Fruit fly (Drosophila melanogaster): ENCODE data around the gene CG7606.

The CG7606 gene

DNA sequence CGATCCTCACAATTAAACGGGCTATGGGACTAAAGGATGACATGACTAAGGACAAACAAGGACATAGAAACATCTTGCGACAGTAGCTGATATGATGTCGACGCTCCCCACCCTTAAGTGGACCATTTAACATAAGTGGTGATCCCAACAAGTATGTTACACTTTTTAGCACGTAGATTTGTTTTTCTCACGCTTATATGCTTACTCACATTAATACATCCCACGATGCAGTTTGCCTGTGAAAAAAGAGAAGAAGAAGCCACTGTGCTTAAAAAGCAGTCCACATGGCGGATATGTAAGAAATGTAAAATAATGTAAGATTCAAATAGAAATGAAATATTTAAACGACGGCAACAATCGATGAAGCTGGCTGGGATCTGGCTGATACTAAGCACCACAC lies 18.7 kb downstream of the CG7606 start:
- TF ChIP-seq dsx (GFP tag; optimal IDR thresholded peaks at IDR 0.05; ENCODE audit: poor library complexity, severe bottlenecking) (no peak), salr (GFP tag; optimal IDR thresholded peaks at IDR 0.05) (no peak), Ets96B (tag; optimal IDR thresholded peaks at IDR 0.05) (no peak), CG9139 (GFP tag; optimal IDR thresholded peaks at IDR 0.05) (no peak), CG10631 (GFP tag; optimal IDR thresholded peaks at IDR 0.05) (no peak), CG8632 (GFP tag; optimal IDR thresholded peaks at IDR 0.05) (no peak), dac (GFP tag; optimal IDR thresholded peaks at IDR 0.05) (no peak), pdm3 (GFP tag; optimal IDR thresholded peaks at IDR 0.05) (no peak), CG4318 (GFP tag; optimal IDR thresholded peaks at IDR 0.05) (no peak), spab (GFP tag; optimal IDR thresholded peaks at IDR 0.05) (no peak), CG11762 (GFP tag; optimal IDR thresholded peaks at IDR 0.05; ENCODE audit: insufficient read depth) (no peak), CG11294 (GFP tag; IDR thresholded peaks at IDR 0.05) (no peak), CG8319 (GFP tag; optimal IDR thresholded peaks at IDR 0.05) (no peak), Eip93F (GFP tag; optimal IDR thresholded peaks at IDR 0.05) (no peak), Eip78C (GFP tag) (no peak), Sox102F (GFP tag; optimal IDR thresholded peaks at IDR 0.05) (no peak)

DNA sequence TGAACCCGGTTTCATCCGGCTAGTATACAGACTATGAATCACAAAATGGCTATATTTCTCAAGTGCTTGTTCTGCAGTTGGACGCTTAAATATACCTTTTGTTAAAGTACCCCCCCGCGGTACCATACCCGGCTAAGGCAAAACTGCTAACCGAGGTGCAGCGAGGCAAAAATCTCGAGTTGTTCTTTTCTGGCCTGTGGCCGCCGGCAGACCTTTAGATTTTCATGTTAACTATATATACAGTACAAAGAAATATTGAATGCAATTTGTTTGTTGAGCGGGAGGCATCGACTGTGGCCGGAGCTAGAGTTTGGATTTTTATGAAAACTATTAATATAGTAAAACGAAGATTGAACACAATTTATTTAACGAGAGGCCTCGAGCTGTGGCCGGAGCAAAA lies 19.4 kb downstream of the CG7606 start:
- TF ChIP-seq CG15336 (GFP tag; IDR thresholded peaks at IDR 0.05) (0 out of 2 replicates have a peak, but pooled peaks have one; percentile 10), Eip78C (GFP tag) (no peak)

DNA sequence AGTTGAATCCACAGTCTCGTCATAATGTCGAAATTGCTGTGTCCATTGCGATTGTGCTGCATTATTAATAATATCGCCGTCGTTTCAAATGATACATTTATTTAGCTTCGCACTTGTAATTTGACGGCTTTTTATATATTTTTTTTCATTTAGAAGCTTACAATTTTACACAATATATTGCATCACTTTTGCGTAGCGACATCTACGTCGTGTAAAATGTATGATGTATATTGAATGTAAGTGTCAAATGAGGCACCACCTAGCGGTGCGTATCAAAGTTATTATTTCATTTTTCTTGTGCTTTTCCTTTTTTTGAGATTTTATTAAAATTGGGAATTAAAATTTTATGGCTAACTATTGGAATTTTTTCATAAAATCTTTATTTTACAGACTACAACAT lies 20.2 kb downstream of the CG7606 start:
- TF ChIP-seq CG3032 (tag; optimal IDR thresholded peaks at IDR 0.05) (peak; percentile 11), CG11902 (GFP tag; optimal IDR thresholded peaks at IDR 0.05) (no peak)

DNA sequence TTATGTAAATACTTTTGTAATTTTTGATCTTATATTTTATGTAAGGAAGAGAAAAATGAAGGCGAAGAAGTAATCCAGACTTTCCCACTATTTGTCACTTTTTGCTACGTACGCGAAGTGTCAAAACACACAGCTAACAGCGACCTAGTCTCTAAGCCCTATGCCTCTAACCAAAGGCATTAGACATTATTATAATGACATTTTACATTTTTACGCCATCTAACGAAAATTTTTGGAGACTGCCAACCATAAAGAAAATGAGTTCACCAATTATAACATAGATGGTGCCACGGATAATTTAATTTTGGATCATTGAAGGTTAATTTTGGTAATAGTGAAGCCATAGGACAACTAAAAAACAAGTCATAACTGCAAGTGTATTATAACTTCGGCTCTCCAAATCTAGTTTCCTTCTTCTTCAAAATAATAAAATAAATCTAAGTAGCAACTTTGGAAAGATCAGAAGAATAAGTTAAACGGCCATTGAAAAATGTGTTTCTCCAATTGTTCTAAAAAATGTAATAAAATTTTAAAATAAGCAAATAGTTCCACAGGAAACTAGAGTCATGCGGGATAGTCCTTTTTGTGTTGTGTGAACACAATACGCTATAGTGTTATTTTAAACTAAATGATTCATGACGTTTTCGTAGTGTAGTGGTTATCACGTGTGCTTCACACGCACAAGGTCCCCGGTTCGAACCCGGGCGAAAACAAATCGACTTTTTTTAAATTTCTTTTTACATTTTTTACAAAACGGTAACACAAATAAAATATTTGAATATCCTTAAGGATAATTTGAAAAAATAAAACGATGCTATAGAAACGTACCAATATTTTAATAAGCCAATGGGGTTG lies 21.0 kb downstream of the CG7606 start:
- TF ChIP-seq pdm3 (GFP tag; optimal IDR thresholded peaks at IDR 0.05), result peak; percentile 9
- TF ChIP-seq lz (GFP tag; optimal IDR thresholded peaks at IDR 0.05), result peak; percentile 6
- TF ChIP-seq Ets21C (GFP tag; optimal IDR thresholded peaks at IDR 0.05), result no peak
- TF ChIP-seq Sox14 (GFP tag; optimal IDR thresholded peaks at IDR 0.05), result no peak
- peak; percentile 24; the same call in 1 of the 3 replicates for TF ChIP-seq CG8119 (GFP tag; IDR thresholded peaks at IDR 0.05)
- peak; percentile 3 for TF ChIP-seq CG6792 (GFP tag; optimal IDR thresholded peaks at IDR 0.05)
- no peak for TF ChIP-seq eg (GFP tag; IDR thresholded peaks at IDR 0.05)
- peak; percentile 44 to 54 for TF ChIP-seq ss (GFP tag; optimal IDR thresholded peaks at IDR 0.05)
- no peak for TF ChIP-seq CG11294 (GFP tag; IDR thresholded peaks at IDR 0.05)
- peak; percentile 20 for TF ChIP-seq Hr4 (GFP tag; optimal IDR thresholded peaks at IDR 0.05)
- TF ChIP-seq CG32006 (GFP tag; optimal IDR thresholded peaks at IDR 0.05), result peak; percentile 11
- peak; percentile 31 for TF ChIP-seq CG6276 (GFP tag; optimal IDR thresholded peaks at IDR 0.05)
- peak; percentile 22 for TF ChIP-seq cyc (GFP tag; optimal IDR thresholded peaks at IDR 0.05)
- peak; percentile 55; the same call in 1 of the 2 replicates for TF ChIP-seq CG15336 (GFP tag; IDR thresholded peaks at IDR 0.05)
- peak; percentile 55 for TF ChIP-seq svp (GFP tag)
- TF ChIP-seq Eip78C (GFP tag), result peak; percentile 79
- peak; percentile 48 for TF ChIP-seq Hr39 (GFP tag; optimal IDR thresholded peaks at IDR 0.05)
- peak; percentile 3 for TF ChIP-seq Smox (GFP tag; optimal IDR thresholded peaks at IDR 0.05)
- peak; percentile 27 for TF ChIP-seq Met (GFP tag; optimal IDR thresholded peaks at IDR 0.05)
- TF ChIP-seq CG31627 (GFP tag; optimal IDR thresholded peaks at IDR 0.05), result peak; percentile 22
- no peak for TF ChIP-seq CG16779 (tag; optimal IDR thresholded peaks at IDR 0.05)
- TF ChIP-seq acj6 (GFP tag; optimal IDR thresholded peaks at IDR 0.05), result peak; percentile 9
- no peak for TF ChIP-seq CG34406 (GFP tag; optimal IDR thresholded peaks at IDR 0.05)
- peak; percentile 5 for TF ChIP-seq CG6854 (GFP tag; optimal IDR thresholded peaks at IDR 0.05)
